Worm (Caenorhabditis elegans) whole organism, mixed stage, embryonic: Measurements from ENCODE around the gene C06E4.8.

Source experiments
- M03D4.4 ChIP-seq: sonication (generic microtip); optimal IDR thresholded peaks from 2 replicates; lab custom pipeline; 2017; ENCODE audit warnings: mild to moderate bottlenecking, missing genetic modification characterization, missing compliant biosample characterization
- bed-3 ChIP-seq: fragments of 200-800 bp; sonication (Bioruptor generic); optimal IDR thresholded peaks from 3 replicates; lab custom pipeline; 2018; ENCODE audit warnings: mild to moderate bottlenecking, missing genetic modification characterization, moderate library complexity, missing compliant biosample characterization
- elt-1 ChIP-seq: sonication (generic microtip); optimal IDR thresholded peaks from 2 replicates; lab custom pipeline; 2017; ENCODE audit warnings: missing genetic modification characterization, mild to moderate bottlenecking, missing compliant biosample characterization, antibody characterized with exemption, moderate library complexity, borderline replicate concordance; ENCODE audit not compliant: insufficient read depth
- lin-32 ChIP-seq: fragments of 200-800 bp; sonication (Bioruptor generic); optimal IDR thresholded peaks from 2 replicates; lab custom pipeline; 2018; ENCODE audit warnings: mild to moderate bottlenecking, missing genetic modification characterization, missing compliant biosample characterization
- mep-1 ChIP-seq: fragments of 150-350 bp; optimal IDR thresholded peaks from 2 replicates; lab custom pipeline; 2017; ENCODE audit warnings: missing biosample characterization, missing genetic modification reagents, missing genetic modification characterization, inconsistent platforms
- nhr-237 ChIP-seq: fragments of 150-350 bp; optimal IDR thresholded peaks from 2 replicates; lab custom pipeline; 2014; ENCODE audit warnings: missing biosample characterization, missing genetic modification characterization
- nhr-76 ChIP-seq: sonication (generic microtip); optimal IDR thresholded peaks from 2 replicates; lab custom pipeline; 2017; ENCODE audit warnings: missing biosample characterization, missing genetic modification characterization
- sem-2 ChIP-seq: fragments of 200-800 bp; sonication (Bioruptor generic); optimal IDR thresholded peaks from 2 replicates; lab custom pipeline; 2018; ENCODE audit warnings: mild to moderate bottlenecking, missing genetic modification characterization, missing compliant biosample characterization
- tbx-8 ChIP-seq: fragments of 200-800 bp; sonication (Bioruptor generic); optimal IDR thresholded peaks from 2 replicates; lab custom pipeline; 2018; ENCODE audit warnings: mild to moderate bottlenecking, missing genetic modification characterization, moderate library complexity, missing compliant biosample characterization

Gene C06E4.8

ce11 chrIV:7234623-7235022 is 51.1 kb downstream of the C06E4.8 start:
- TF ChIP-seq tbx-8 (GFP tag; lab: Kevin White, UChicago) (no peak), sem-2 (no peak), bed-3 (GFP tag; lab: Kevin White, UChicago) (no peak), M03D4.4 (tag; lab: Kevin White, UChicago) (no peak), mep-1 (tag; lab: Kevin White, UChicago) (no peak), elt-1 (tag; lab: Kevin White, UChicago) (peak; percentile 39), nhr-237 (tag; lab: Kevin White, UChicago) (no peak), nhr-76 (tag; lab: Kevin White, UChicago) (no peak), lin-32 (GFP tag; lab: Kevin White, UChicago) (no peak)
